Worm (Caenorhabditis elegans) whole organism, L4/young adult: ENCODE measurements around the gene C45B11.5.

ENCODE experiments used
- W03F9.2 ChIP-seq: fragments of 150-350 bp; optimal IDR thresholded peaks from 2 replicates; lab custom pipeline; 2014; ENCODE audit warnings: missing biosample characterization, missing genetic modification characterization
- dao-5 ChIP-seq: sonication (generic microtip); optimal IDR thresholded peaks from 2 replicates; lab custom pipeline; 2016; ENCODE audit warnings: missing genotype, missing genetic modification characterization, moderate library complexity, missing compliant biosample characterization
- him-1 ChIP-seq: sonication (generic microtip); optimal IDR thresholded peaks from 2 replicates; lab custom pipeline; 2016; ENCODE audit warnings: missing genotype, missing genetic modification reagents, missing genetic modification characterization, missing compliant biosample characterization

C45B11.5 gene

DNA sequence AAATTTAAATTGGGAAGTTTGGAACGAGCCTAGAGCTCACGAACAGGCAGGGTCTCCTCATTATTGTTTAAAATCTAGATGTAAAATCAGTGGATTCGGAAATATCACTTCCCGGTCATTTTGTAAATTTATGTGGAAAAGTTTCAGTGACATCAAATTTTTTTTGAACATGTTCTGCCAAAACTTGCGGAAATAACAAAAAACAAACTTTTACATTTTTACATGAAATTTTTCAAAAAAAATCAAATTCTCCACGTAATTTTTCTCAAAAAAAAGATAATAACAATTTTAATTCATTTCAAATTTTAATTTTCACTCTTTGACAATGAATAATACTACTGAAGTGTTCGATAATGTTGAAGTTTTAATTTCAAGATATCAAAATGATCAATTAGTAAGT lies at the start of gene C45B11.5:
Gene C45B11.5 (plus strand): TSS at position 301 of the 400 bp plus-strand sequence.
- TF ChIP-seq W03F9.2 (tag; lab: Kevin White, UChicago): no peak
- TF ChIP-seq him-1 (tag; lab: Kevin White, UChicago): no peak
- no peak for TF ChIP-seq dao-5

DNA sequence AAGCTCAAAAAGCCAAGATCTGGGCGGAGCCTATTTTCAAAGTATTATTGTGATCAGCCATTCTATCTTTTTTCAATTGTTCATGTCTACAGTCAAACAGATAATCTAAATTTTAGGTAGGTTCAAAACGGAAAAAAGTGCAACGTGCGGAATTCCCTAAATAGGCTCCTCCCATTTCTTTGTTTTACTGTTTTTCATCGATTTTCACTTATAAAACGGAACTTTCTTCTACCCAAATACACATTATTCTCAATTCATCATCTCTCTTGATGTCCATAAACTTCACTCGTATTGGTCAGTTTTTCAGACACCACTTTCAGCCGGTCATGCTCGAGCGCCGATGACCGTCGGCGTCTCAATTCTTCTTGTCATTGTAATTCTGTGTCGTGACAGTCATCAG lies 42.8 kb upstream of the C45B11.5 start, which contains the start of gene F53B7.7:
Gene F53B7.7 (plus strand): TSS at position 301 of the 400 bp plus-strand sequence.
- TF ChIP-seq W03F9.2 (tag; lab: Kevin White, UChicago) (no peak), him-1 (tag; lab: Kevin White, UChicago) (no peak), dao-5 (no peak)

DNA sequence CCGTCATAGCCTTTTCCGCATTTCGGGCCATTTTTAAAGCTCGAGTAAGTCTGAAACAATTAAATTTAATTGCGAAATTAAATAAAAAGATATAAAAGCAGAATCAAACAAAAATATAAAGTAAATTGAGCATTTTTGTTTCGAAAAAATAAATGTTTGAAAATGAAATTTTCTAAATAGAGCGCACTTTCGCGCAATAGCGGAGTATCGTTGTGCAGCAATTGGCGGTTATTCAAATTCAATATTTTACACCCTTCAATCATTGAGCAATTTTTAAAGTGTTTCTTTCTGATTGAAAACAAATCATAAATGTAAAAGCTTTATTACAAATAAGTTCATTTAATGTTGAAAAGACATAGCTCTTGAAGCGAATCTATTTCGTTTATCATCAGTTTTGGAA lies 40.9 kb upstream of the C45B11.5 start, which contains the start of gene isy-1:
Gene isy-1 (minus strand): TSS at position 50 of the 400 bp plus-strand sequence.
- TF ChIP-seq him-1 (tag; lab: Kevin White, UChicago): no peak
- TF ChIP-seq W03F9.2 (tag; lab: Kevin White, UChicago): peak; percentile 59

DNA sequence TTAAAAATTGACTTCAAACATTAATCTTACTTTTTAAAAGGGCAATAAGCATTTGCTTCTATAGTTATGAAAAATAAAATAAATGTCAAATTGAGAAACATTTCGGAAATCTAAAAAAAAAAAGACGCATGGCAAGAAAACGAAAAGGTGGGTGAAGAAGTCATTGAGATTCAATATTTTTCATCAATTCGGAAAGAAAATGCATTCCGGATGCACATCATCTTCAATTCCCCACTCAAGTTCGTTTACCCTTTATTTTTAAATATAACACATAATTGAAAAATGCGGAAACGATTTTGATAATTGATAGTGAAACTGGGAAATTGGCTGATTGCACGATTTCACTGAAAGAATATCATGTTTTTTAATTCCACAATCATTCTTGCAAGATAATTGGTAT lies 39.2 kb upstream of the C45B11.5 start, which contains the start of gene F53B7.4:
Gene F53B7.4 (minus strand): TSS at position 101 of the 400 bp plus-strand sequence.
- no peak for TF ChIP-seq him-1 (tag; lab: Kevin White, UChicago)
- TF ChIP-seq dao-5: no peak
- TF ChIP-seq W03F9.2 (tag; lab: Kevin White, UChicago): no peak

DNA sequence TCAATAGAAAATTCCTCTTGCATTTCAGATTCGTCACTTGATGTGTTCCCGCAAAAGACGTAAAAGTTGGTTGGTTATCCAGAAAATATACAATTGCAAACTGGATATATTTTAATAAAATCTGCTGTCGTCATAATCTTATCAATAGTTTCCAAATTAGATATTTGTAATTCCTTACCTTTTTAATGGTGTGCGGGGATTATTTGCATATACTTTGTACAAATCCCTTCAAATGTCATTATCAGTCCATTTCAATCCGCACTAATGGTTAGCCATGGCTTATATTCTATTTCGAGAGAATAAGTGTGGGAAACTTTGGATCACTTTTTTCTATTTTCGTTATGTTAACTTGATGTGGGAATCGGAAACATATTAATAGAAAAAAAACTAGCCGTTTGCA lies 37.5 kb upstream of the C45B11.5 start:
- TF ChIP-seq him-1 (tag; lab: Kevin White, UChicago): no peak
- TF ChIP-seq W03F9.2 (tag; lab: Kevin White, UChicago): no peak
- TF ChIP-seq dao-5: no peak

DNA sequence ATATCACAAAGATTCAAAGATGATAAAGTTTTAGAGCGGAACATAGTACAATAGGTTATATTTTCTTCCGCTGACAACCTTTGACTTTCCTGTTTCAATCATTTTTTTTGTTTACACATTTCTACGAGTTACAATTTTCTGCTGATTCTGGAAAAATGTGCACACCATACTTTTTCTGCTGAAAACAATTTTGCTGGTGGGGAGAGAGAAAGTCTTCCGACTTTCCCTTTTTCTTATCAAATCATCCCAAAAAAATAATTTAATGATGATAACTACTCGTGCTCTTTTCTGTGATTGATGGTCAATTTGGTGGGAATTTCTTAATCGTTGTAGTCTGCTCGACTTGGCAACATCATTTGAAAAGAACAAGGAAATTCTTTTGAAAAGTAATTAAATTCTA lies 33.9 kb upstream of the C45B11.5 start:
- TF ChIP-seq dao-5: no peak
- TF ChIP-seq him-1 (tag; lab: Kevin White, UChicago): no peak
- no peak for TF ChIP-seq W03F9.2 (tag; lab: Kevin White, UChicago)

DNA sequence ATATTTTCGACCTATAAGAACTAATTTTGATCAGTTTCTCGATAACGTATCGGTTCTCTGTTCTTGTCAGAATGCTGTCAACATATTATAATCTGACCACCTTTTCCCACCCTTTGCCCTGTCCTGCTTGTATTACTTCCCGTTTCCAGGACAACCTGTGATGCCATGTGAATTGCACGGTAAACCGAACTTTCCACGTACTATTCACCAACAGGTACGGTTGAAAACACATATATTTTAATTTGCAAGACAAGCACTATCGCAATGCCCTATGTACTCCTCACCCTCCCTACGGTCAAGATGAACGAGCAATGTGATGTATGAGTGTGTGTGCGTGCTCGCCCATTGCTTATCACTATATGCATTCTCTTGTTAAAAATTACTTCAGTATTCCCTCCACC lies 32.5 kb upstream of the C45B11.5 start:
- TF ChIP-seq him-1 (tag; lab: Kevin White, UChicago) (no peak), dao-5 (no peak), W03F9.2 (tag; lab: Kevin White, UChicago) (no peak)

DNA sequence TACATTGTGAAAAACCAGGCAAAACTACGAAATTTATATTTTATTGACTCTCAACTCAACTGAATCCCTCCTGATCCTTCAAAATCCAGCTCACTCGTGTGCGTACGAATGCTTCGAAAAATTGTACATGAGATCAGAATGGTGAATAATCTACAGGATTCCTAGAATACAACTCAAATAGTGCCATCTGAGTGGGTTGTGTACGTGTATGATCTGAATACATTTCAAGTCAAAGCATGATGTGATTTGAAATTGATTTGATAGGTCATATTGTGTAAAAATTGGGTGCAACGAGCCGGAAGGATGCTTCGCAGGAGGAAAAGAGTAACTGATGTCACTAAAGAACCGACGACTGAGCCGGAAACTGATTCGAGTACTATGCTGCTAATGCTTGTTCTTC lies 30.8 kb upstream of the C45B11.5 start:
- TF ChIP-seq him-1 (tag; lab: Kevin White, UChicago) (no peak), dao-5 (no peak), W03F9.2 (tag; lab: Kevin White, UChicago) (no peak)

DNA sequence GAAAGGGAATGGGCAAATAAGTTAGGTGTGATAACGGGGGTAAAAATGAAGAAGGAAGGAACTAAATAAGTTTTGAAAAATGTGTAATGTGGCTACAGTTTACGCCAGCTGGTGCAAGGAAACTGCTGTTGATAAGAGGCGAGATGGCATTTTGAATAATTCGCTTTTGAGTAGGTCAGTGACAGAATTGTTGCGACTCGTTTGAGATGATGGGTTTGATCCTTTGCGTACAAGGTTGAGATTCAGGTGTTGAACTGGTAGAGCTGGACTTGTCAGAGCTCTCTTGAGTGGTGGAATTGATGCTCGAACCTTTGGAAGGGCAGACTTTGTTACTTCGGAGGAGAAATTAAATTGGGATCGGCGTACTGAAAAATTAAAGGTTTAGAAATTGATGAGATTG lies 29.8 kb upstream of the C45B11.5 start:
- TF ChIP-seq him-1 (tag; lab: Kevin White, UChicago): no peak
- no peak for TF ChIP-seq W03F9.2 (tag; lab: Kevin White, UChicago)
- no peak for TF ChIP-seq dao-5

DNA sequence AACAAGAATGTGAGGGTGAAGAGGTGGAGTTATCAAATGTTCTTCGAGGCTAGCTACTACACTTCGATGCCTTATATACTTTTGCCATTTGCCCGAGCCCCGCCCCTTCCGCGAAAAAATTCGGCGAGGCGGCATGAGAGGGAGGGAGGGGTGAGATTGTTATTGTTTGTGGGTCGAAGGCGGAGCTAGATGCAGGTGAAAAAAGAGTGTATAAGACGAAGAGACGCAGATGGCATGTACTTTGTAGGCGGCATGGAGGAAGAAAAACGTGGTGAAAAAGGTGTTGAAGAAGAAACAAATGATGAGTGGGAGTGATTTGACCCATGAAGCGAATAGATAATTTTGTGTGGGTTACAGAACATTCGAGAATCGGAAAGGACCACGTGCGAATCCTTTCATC lies 29.2 kb upstream of the C45B11.5 start, which contains the start of gene C13G3.1:
Gene C13G3.1 (minus strand): TSS at position 47 of the 400 bp plus-strand sequence.
- TF ChIP-seq him-1 (tag; lab: Kevin White, UChicago) (no peak), W03F9.2 (tag; lab: Kevin White, UChicago) (no peak), dao-5 (no peak)

DNA sequence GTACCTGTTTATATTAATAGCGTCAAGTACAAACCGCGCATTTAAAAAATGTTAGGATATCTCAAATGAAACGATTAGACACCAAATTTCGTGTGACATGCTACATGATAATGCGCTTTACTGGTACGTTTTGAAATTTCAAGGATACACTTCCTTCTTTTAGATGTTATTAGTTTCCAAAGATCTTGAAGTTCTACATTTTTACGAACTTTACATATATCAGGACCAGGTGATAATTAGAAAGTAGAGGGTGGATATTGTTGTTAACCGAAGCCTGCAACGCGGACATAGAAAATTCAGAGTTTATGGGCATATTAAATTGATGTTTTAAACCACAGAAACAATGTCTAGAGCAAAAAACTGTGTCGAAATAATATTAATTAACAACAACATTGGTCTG lies 28.4 kb upstream of the C45B11.5 start:
- TF ChIP-seq him-1 (tag; lab: Kevin White, UChicago) (no peak), dao-5 (no peak)

DNA sequence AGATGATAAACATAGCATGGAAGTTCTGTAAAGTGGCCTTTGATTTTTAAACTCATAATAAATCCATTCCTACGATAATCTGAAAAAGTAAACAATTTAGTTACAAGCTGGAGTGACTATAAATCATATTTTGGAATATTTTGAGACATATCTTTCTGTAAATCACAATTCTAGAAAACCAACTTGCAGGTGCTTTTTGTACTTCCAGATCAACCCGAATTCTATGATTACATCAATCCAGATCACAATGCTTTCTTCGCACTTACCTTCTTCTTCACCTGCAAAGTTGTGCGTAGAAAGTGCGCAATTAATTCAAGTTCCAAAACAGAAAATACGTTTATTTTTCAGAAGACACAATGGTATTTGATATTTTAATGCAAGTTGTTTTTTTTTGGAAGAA lies 26.8 kb upstream of the C45B11.5 start:
- TF ChIP-seq him-1 (tag; lab: Kevin White, UChicago) (no peak), dao-5 (no peak), W03F9.2 (tag; lab: Kevin White, UChicago) (no peak)

DNA sequence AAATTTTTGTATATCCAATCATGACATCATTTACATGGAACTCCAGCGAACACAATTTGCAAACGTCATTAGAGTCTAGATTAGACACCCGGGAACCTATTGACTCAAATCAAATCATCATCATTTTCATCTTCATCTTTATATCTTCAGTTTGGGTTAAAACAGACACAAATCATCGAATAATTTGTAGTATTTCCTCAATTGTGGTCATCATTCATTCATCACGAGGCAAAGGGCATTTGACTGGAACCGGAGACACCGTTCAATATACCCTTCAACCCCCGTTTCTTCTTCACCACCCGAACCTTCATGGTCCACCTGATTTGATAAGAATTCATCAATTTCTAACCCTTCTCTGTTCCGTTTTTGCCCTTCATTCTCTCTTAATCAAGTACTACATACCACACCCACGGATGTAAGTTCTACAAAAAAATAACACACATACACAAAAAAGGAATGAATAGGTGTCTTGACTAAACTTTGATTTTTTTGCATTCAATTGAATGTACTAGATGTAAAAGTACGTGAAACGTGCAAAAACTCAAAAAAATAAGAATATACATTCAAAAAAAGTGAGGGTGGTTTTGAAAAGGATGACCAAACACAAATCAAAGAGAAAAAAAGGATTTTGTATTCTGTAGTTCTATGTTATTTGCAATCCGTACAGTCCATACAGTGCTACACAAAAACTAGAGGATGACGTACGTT lies 24.6 kb upstream of the C45B11.5 start:
- TF ChIP-seq dao-5 (no peak), him-1 (tag; lab: Kevin White, UChicago) (no peak), W03F9.2 (tag; lab: Kevin White, UChicago) (no peak)

DNA sequence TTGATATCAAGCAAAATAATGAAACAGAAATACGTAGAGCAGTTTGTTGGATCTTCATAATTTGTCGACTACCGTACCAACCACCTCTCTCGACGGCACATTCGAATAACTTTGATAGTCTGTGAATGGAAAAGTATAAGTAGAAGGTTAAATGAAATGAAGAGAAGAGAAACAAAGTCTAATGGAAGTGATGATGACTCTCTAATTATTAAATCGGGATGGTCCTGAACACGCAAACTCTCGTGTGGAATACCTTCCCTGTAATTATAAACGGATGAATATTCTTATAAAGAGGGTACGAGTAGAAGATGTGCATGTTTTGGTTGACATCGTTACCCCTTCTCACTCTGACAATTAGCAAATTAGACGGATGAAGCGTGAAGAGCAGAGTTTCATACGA lies 18.8 kb upstream of the C45B11.5 start, which contains the start of the genes C13G3.12 and hot-6:
Gene C13G3.12 (minus strand): TSS at position 101 of the 400 bp plus-strand sequence.
Gene hot-6 (minus strand): TSS at position 121 of the 400 bp plus-strand sequence.
- no peak for TF ChIP-seq dao-5

DNA sequence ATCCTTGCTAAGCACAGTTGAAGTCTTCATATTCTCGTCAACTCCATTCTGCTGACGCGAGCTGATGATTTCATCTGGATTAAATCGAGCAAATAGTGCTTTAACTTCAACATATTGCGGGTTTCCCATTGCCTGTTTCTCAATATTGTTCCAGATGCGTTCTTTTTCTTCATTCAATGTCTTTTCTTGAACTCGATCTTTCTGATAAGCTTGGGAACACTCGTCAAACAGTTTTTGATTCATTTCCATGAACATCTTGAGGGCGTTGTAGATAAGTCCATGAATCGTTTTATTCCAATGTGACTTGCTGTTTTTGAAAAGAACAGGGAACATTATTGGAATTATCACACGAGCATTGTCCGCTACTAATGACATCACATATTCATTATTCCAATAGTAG lies 13.9 kb upstream of the C45B11.5 start:
- no peak for TF ChIP-seq W03F9.2 (tag; lab: Kevin White, UChicago)
